Worm (Caenorhabditis elegans) whole organism, dauer: ENCODE results near the gene F57H12.6.
"Not testable (repeated sequence)": the region's sequence is repeated elsewhere in the genome, so short reads cannot be mapped to it uniquely, and the experiment has no call there.

Experiments
- unc-62 ChIP-seq: sonication (generic microtip); optimal IDR thresholded peaks from 2 replicates; lab custom pipeline; 2017; ENCODE audit warnings: missing biosample characterization, missing genetic modification reagents, missing genetic modification characterization

The F57H12.6 gene

DNA sequence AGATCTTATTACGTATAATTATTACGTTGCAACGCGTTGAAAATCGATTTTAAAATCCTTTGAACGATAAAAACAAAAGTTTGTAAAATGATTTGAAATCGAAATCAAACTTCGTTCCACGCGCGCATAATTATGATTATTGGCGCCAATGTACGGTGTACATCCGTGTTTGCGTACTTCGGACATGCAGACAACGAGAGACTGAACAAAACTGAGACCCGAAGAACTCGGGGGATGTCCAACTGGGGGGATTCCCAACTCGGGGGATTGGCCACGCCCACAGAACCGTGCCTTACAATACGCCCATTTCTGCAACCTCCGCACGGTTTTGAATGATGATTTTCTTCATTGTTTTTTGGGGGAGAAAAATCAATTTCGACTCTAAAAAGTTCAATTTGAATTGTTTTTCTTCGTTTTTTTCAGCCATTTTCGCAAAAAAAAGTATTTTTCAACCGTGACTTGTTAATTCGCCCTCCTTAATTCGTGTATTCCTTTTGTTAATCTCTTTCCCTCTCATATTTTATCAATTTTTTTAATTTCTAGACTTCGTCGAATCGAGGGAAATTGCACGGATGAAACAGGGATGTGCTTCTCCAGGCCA is 29.1 kb downstream of the F57H12.6 start, which contains the start of gene F20D12.12:
F20D12.12 (plus strand) TSS at position 542 of the 601 bp plus-strand sequence.
- not testable (repeated sequence) for TF ChIP-seq unc-62 (GFP tag; lab: Kevin White, UChicago)

DNA sequence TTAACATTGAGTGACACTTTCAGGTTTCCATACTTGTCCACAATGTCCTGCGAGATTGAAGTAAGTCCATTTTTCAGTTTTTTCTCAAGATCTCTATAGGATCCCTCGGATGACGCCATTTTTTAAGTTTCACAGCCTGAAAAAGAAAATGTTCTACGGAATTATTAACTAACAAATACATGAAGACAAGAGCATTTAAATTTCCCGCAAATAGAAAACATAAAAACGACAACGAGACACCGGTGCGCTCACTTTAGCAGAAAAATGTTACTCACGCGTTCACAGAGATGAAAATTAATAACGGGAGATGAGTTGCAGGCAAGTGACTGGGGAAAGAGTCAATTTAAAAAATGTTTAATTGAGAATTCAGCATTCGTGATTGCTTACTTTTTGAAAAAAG is 29.7 kb downstream of the F57H12.6 start, which contains the start of gene czw-1:
czw-1 (minus strand) TSS at position 369 of the 400 bp plus-strand sequence.
- TF ChIP-seq unc-62 (GFP tag; lab: Kevin White, UChicago), result no peak

DNA sequence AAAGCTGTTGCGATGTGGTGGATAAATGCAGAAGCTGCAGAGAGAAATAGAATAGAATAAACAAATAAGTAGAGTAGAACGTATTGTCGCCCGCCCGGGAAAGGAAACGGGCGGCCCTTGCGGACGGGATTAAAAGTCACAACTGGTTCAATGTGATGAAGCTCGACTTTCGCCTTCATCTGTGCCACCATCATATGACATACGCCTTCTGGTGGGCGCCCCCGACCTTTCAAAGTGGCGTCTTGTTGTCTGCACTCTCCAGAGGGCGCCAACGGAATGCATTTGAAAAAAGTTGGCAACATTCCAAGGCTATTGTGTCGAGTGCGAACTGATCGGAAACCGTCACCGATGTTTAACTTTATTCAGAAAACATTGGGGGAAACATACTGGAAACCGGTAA is 32.8 kb downstream of the F57H12.6 start:
- TF ChIP-seq unc-62 (GFP tag; lab: Kevin White, UChicago), result no peak

DNA sequence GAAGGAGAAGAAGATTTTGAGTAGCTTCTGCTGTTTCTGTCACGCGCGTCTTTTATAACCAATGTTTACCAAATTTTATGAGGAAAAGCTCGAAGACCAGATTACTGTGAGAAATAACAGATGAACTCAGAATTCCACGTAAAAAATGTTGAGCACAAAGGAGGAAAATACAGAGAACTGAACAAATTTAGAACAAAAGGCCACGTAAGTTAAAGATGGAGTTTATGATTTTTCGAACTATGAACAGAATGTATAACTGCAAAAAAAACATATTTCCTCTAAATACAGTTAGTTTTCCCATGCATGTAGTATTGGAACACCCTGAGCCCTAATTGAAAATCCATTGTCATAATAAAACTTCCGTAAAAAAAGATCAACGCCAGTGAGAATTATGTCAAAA is 35.2 kb downstream of the F57H12.6 start, which contains the start of gene exc-9:
exc-9 (minus strand) TSS at position 101 of the 400 bp plus-strand sequence.
- no peak for TF ChIP-seq unc-62 (GFP tag; lab: Kevin White, UChicago)

- no peak for TF ChIP-seq unc-62 (GFP tag; lab: Kevin White, UChicago)
These were observed 37.3 kb downstream of the F57H12.6 start, which contains the start of gene F20D12.7 for ce11 chrIV:7938834-7939233. TSS of gene F20D12.7 (minus strand) at chrIV:7938934.

ce11 chrIV:7933733-7934132 is 42.4 kb downstream of the F57H12.6 start, which contains the start of gene bbs-2:
TSS of gene bbs-2 (plus strand) at chrIV:7934033.
- TF ChIP-seq unc-62 (GFP tag; lab: Kevin White, UChicago), result no peak

DNA sequence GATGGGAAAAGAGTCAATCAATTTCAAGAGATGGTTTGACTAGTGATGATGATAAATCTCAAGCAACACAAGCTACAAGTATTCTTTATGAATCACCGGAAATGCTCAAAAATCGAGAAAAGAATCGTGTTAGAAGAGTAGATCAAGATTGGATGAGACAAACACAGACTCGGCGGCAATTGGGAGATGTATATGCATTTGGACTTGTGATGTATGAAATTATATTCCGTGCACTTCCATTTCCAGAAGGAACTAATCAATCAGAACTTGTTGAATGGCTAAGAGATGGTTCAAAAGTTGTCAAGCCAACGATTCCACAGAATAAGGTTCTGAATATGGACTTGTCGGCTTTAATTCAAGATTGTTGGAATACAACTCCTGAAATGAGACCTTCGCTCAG is 44.2 kb downstream of the F57H12.6 start:
- no peak for TF ChIP-seq unc-62 (GFP tag; lab: Kevin White, UChicago)

ce11 chrIV:7927852-7928251 is 48.3 kb downstream of the F57H12.6 start, which contains the start of gene gcy-8:
TSS of gene gcy-8 (plus strand) at chrIV:7928152.
- TF ChIP-seq unc-62 (GFP tag; lab: Kevin White, UChicago), result no peak

ce11 chrIV:7927218-7927617 is 48.9 kb downstream of the F57H12.6 start, which contains the start of gene C49H3.12:
TSS of gene C49H3.12 (minus strand) at chrIV:7927318.
- TF ChIP-seq unc-62 (GFP tag; lab: Kevin White, UChicago), result no peak

- no peak for TF ChIP-seq unc-62 (GFP tag; lab: Kevin White, UChicago)
These were observed 49.8 kb downstream of the F57H12.6 start, which contains the start of gene rps-2 for ce11 chrIV:7926102-7926840. TSS of gene rps-2 (minus strand) at chrIV:7926391.
